Fruit fly (Drosophila melanogaster): ENCODE data around the gene pn.

pn gene

dm6 chrX:2135868-2136787, 44.9 kb upstream of the pn start (continued):
- TF ChIP-seq CG1832 (GFP tag; optimal IDR thresholded peaks at IDR 0.05) (no peak), ERR (GFP tag; optimal IDR thresholded peaks at IDR 0.05) (peak; percentile 22), D19B (GFP tag; optimal IDR thresholded peaks at IDR 0.05) (peak; percentile 69), CG13424 (tag; optimal IDR thresholded peaks at IDR 0.05) (peak; percentile 45), CG9609 (GFP tag; optimal IDR thresholded peaks at IDR 0.05) (peak; percentile 31), CG32767 (GFP tag; IDR thresholded peaks at IDR 0.05) (no peak), seq (GFP tag; IDR thresholded peaks at IDR 0.05) (no peak), her (GFP tag; optimal IDR thresholded peaks at IDR 0.05) (peak; percentile 3), scrt (GFP tag; optimal IDR thresholded peaks at IDR 0.05) (peak; percentile 26), HLHmδ (GFP tag; optimal IDR thresholded peaks at IDR 0.05) (peak; percentile 11), CG2120 (GFP tag; optimal IDR thresholded peaks at IDR 0.05) (peak; percentile 45), CG4707 (GFP tag; optimal IDR thresholded peaks at IDR 0.05) (no peak), CkIIα-i1 (GFP tag; IDR thresholded peaks at IDR 0.05) (no peak), CG3281 (GFP tag; optimal IDR thresholded peaks at IDR 0.05) (peak; percentile 30), CG9817 (tag; optimal IDR thresholded peaks at IDR 0.05) (peak; percentile 42), CG7271 (tag; optimal IDR thresholded peaks at IDR 0.05) (peak; percentile 46), CG17802 (tag; optimal IDR thresholded peaks at IDR 0.05) (peak; percentile 0), Fer2 (tag; optimal IDR thresholded peaks at IDR 0.05) (no peak), D19A (tag; optimal IDR thresholded peaks at IDR 0.05) (peak; percentile 98), Optix (GFP tag; IDR thresholded peaks at IDR 0.05) (no peak), NfI (GFP tag; optimal IDR thresholded peaks at IDR 0.05) (peak; percentile 21), CG6689 (GFP tag; IDR thresholded peaks at IDR 0.05) (peak; percentile 37; the same call in 1 of the 2 replicates), CG17612 (GFP tag; IDR thresholded peaks at IDR 0.05) (peak; percentile 58; the same call in 1 of the 2 replicates), croc (GFP tag; conservative IDR thresholded peaks at IDR 0.05) (peak; percentile 18; the same call in 1 of the 3 replicates), bsh (GFP tag; optimal IDR thresholded peaks at IDR 0.05) (peak in 1 of 2 experiments; percentile 18), Bteb2 (GFP tag; optimal IDR thresholded peaks at IDR 0.05) (no peak), Oli (tag; optimal IDR thresholded peaks at IDR 0.05) (peak; percentile 52), TFAM (GFP tag; optimal IDR thresholded peaks at IDR 0.05) (no peak), eve (GFP tag; optimal IDR thresholded peaks at IDR 0.05) (peak in 1 of 2 experiments; percentile 67), row (GFP tag; IDR thresholded peaks at IDR 0.05) (peak; percentile 76), ken (GFP tag; IDR thresholded peaks at IDR 0.05) (0 out of 3 replicates have a peak, but pooled peaks have one; percentile 39), CG15696 (tag; optimal IDR thresholded peaks at IDR 0.05) (no peak), CG4617 (GFP tag; optimal IDR thresholded peaks at IDR 0.05; ENCODE audit: borderline replicate concordance) (peak; percentile 1), CG17328 (GFP tag; IDR thresholded peaks at IDR 0.05) (peak; percentile 40), twi (tag; optimal IDR thresholded peaks at IDR 0.05) (peak; percentile 75), Hr3 (GFP tag; optimal IDR thresholded peaks at IDR 0.05) (no peak), Taf1 (GFP tag; IDR thresholded peaks at IDR 0.05) (peak; percentile 19; the same call in 1 of the 2 replicates), ci (GFP tag; IDR thresholded peaks at IDR 0.05) (no peak), Rfx (GFP tag; IDR thresholded peaks at IDR 0.05) (peak; percentile 54), zen2 (GFP tag; IDR thresholded peaks at IDR 0.05; ENCODE audit: partially characterized antibody) (no peak), CG31441 (GFP tag; IDR thresholded peaks at IDR 0.05) (no peak), CG1603 (tag; optimal IDR thresholded peaks at IDR 0.05) (peak; percentile 47), sens (GFP tag) (peak; percentile 73), Deaf1 (tag; optimal IDR thresholded peaks at IDR 0.05) (no peak), Meics (GFP tag; optimal IDR thresholded peaks at IDR 0.05) (peak; percentile 57), CG7357 (GFP tag; IDR thresholded peaks at IDR 0.05) (0 out of 3 replicates have a peak, but pooled peaks have one; percentile 54), Hr51 (GFP tag; optimal IDR thresholded peaks at IDR 0.05) (peak in 1 of 2 experiments; percentile 34), cato (GFP tag; optimal IDR thresholded peaks at IDR 0.05; ENCODE audit: borderline replicate concordance) (no peak)
